Worm (Caenorhabditis elegans) whole organism, late embryonic: ENCODE measurements around the gene clec-127.

Source experiments
- ceh-34 ChIP-seq: sonication (generic microtip); optimal IDR thresholded peaks from 2 replicates; lab custom pipeline; 2016; ENCODE audit warnings: mild to moderate bottlenecking, missing genetic modification characterization, missing compliant biosample characterization
- ets-4 ChIP-seq: sonication (generic microtip); optimal IDR thresholded peaks from 2 replicates; lab custom pipeline; 2016; ENCODE audit warnings: missing genetic modification characterization, missing compliant biosample characterization
- lin-11 ChIP-seq: fragments of 200-800 bp; sonication (Bioruptor generic); optimal IDR thresholded peaks from 2 replicates; lab custom pipeline; 2018; ENCODE audit warnings: mild to moderate bottlenecking, missing genetic modification characterization, missing compliant biosample characterization
- pha-2 ChIP-seq: sonication (generic microtip); optimal IDR thresholded peaks from 2 replicates; lab custom pipeline; 2017; ENCODE audit warnings: mild to moderate bottlenecking, missing genetic modification characterization, missing compliant biosample characterization
- pqm-1 ChIP-seq: sonication (generic microtip); optimal IDR thresholded peaks from 2 replicates; lab custom pipeline; 2016; ENCODE audit warnings: missing genetic modification characterization, missing compliant biosample characterization

ce11 chrII:3578121-3578520, 9.1 kb upstream of the clec-127 start, which contains the start of gene clec-133:
- TF ChIP-seq lin-11 (tag; lab: Kevin White, UChicago) (no peak), ets-4 (tag; lab: Kevin White, UChicago) (no peak), ceh-34 (tag; lab: Kevin White, UChicago) (no peak), pha-2 (tag; lab: Kevin White, UChicago) (no peak), pqm-1 (no peak)
